Fruit fly (Drosophila melanogaster) whole organism, embryonic: ENCODE results near the gene CG1910.

Source experiments
- Atf3 ChIP-seq: fragments of 200-800 bp; sonication (Bioruptor generic); optimal IDR thresholded peaks from 3 replicates; lab custom pipeline; 2016; ENCODE audit warnings: missing biosample characterization, missing genetic modification characterization
- CG1024 ChIP-seq: fragments of 200-800 bp; sonication (Bioruptor generic); IDR thresholded peaks from 2 replicates; pipeline ENCODE4 v1.3.6; 2022; ENCODE audit warnings: missing biosample characterization, missing genetic modification characterization
- CG12219 ChIP-seq: fragments of 200-800 bp; sonication (Bioruptor generic); optimal IDR thresholded peaks from 3 replicates; lab custom pipeline; 2018; ENCODE audit warnings: missing biosample characterization, mild to moderate bottlenecking, missing genetic modification characterization
- CG13775 ChIP-seq: fragments of 200-800 bp; sonication (Bioruptor generic); optimal IDR thresholded peaks from 3 replicates; lab custom pipeline; 2017; ENCODE audit warnings: missing biosample characterization, mild to moderate bottlenecking, missing genetic modification characterization
- CG15479 ChIP-seq: fragments of 200-800 bp; sonication (Bioruptor generic); optimal IDR thresholded peaks from 3 replicates; lab custom pipeline; 2019; ENCODE audit warnings: missing biosample characterization, mild to moderate bottlenecking, missing genetic modification characterization, moderate library complexity
- CG2129 ChIP-seq: fragments of 200-800 bp; sonication (Bioruptor generic); IDR thresholded peaks from 2 replicates; pipeline ENCODE4 v1.3.6; 2022; ENCODE audit warnings: missing biosample characterization, missing genetic modification characterization; ENCODE audit not compliant: partially characterized antibody
- CG9609 ChIP-seq: fragments of 200-800 bp; sonication (Bioruptor generic); optimal IDR thresholded peaks from 3 replicates; lab custom pipeline; 2016; ENCODE audit warnings: missing biosample characterization, missing genetic modification characterization
- Meics ChIP-seq: fragments of 200-800 bp; sonication (Bioruptor generic); optimal IDR thresholded peaks from 2 replicates; lab custom pipeline; 2017; ENCODE audit warnings: missing biosample characterization, mild to moderate bottlenecking, missing genetic modification characterization
- ci ChIP-seq: fragments of 200-800 bp; sonication (Bioruptor generic); IDR thresholded peaks from 3 replicates; pipeline ENCODE4 v1.3.6; 2022; ENCODE audit warnings: missing biosample characterization, missing genetic modification characterization
- dimm ChIP-seq: fragments of 200-800 bp; sonication (Bioruptor generic); IDR thresholded peaks from 2 replicates; pipeline ENCODE4 v1.3.6; 2022; ENCODE audit warnings: missing biosample characterization, missing genetic modification characterization
- gsb ChIP-seq: fragments of 200-800 bp; sonication (Bioruptor generic); IDR thresholded peaks from 2 replicates; pipeline ENCODE4 v1.3.6; 2022; ENCODE audit warnings: missing biosample characterization, missing genetic modification characterization
- oc ChIP-seq: fragments of 200-800 bp; sonication (Bioruptor generic); optimal IDR thresholded peaks from 2 replicates; lab custom pipeline; 2018; ENCODE audit warnings: missing biosample characterization, mild to moderate bottlenecking, missing genetic modification characterization, moderate library complexity
- pan ChIP-seq, 4 experiments: fragments of >200 bp in 3 of 4; fragments of 200-800 bp in 1 of 4; sonication (Bioruptor generic) in 1 of 4; optimal IDR thresholded peaks in 3 of 4; IDR thresholded peaks in 1 of 4; 2 replicates each; pipeline versions ENCODE4 v1.3.6 to Lab custom; 2017 to 2022; ENCODE audit warnings: missing biosample characterization in 2 of 4, missing genetic modification characterization in 2 of 4, mixed read lengths in 1 of 4
- psq ChIP-seq: fragments of 200-800 bp; sonication (Bioruptor generic); optimal IDR thresholded peaks from 2 replicates; lab custom pipeline; 2017; ENCODE audit warnings: missing biosample characterization, missing genetic modification characterization

dm6 chr3R:31758587-31759167 is 11.2 kb downstream of the CG1910 start, which contains the start of gene CG2187:
- TF ChIP-seq ci (GFP tag; lab: Robert Waterston, UW) (peak; percentile 60), psq (no peak), pan (optimal IDR thresholded peaks at IDR 0.05; lab: Kevin White, UChicago) (no peak), pan (GFP tag; optimal IDR thresholded peaks at IDR 0.05 in 1 of 2, IDR thresholded peaks at IDR 0.05 in 1 of 2) (no peak), dimm (no peak), CG2129 (GFP tag; lab: Robert Waterston, UW) (no peak), CG1024 (GFP tag; lab: Robert Waterston, UW) (no peak), CG15479 (GFP tag; lab: Kevin White, UChicago) (peak; percentile 27), oc (tag; lab: Kevin White, UChicago) (no peak), gsb (GFP tag; lab: Robert Waterston, UW) (no peak), CG13775 (GFP tag; lab: Kevin White, UChicago) (no peak), Atf3 (GFP tag; lab: Kevin White, UChicago) (no peak), CG12219 (GFP tag; lab: Kevin White, UChicago) (peak; percentile 9), Meics (GFP tag; lab: Kevin White, UChicago) (no peak), CG9609 (no peak)
